Worm (Caenorhabditis elegans) whole organism, L1 larva: ENCODE results near the gene C15H11.11.
A peak's percentile ranks its signal among the peaks of the same experiment; 100 is the strongest.

Source experiments
- C04F5.9 ChIP-seq: sonication (generic microtip); optimal IDR thresholded peaks from 2 replicates; lab custom pipeline; 2016; ENCODE audit warnings: missing genetic modification characterization, missing compliant biosample characterization
- F16B12.6 ChIP-seq: fragments of 150-350 bp; optimal IDR thresholded peaks from 2 replicates; lab custom pipeline; 2014; ENCODE audit warnings: missing biosample characterization, missing genetic modification characterization
- Y116A8C.19 ChIP-seq: sonication (generic microtip); optimal IDR thresholded peaks from 2 replicates; lab custom pipeline; 2016; ENCODE audit warnings: missing compliant biosample characterization, missing genetic modification characterization, borderline replicate concordance
- blmp-1 ChIP-seq: fragments of 150-350 bp; optimal IDR thresholded peaks from 2 replicates; lab custom pipeline; 2014; ENCODE audit warnings: missing biosample characterization, missing genetic modification characterization
- ceh-63 ChIP-seq: fragments of 200-800 bp; sonication (Bioruptor generic); optimal IDR thresholded peaks from 2 replicates; lab custom pipeline; 2018; ENCODE audit warnings: mild to moderate bottlenecking, missing genetic modification characterization, missing compliant biosample characterization
- ceh-88 ChIP-seq: fragments of 200-800 bp; sonication (Bioruptor generic); IDR thresholded peaks from 2 replicates; pipeline ENCODE4 v1.3.6; 2022; ENCODE audit warnings: missing genetic modification characterization, missing compliant biosample characterization
- ceh-90 ChIP-seq: sonication (generic microtip); optimal IDR thresholded peaks from 2 replicates; lab custom pipeline; 2016; ENCODE audit warnings: missing genetic modification characterization, missing compliant biosample characterization
- dpl-1 ChIP-seq, 3 experiments: fragments of 150-350 bp in 2 of 3; sonication (generic microtip) in 1 of 3; optimal IDR thresholded peaks; 2 replicates each; lab custom pipeline; 2014 to 2017; ENCODE audit warnings: missing biosample characterization in 3 of 3, missing genetic modification characterization in 3 of 3, missing genetic modification reagents in 3 of 3
- efl-1 ChIP-seq, 4 experiments: fragments of 150-350 bp; optimal IDR thresholded peaks in 3 of 4; peaks in 1 of 4; 1 replicate in 1 of 4; 2 replicates in 3 of 4; lab custom pipeline; 2014; ENCODE audit warnings: missing biosample characterization in 2 of 4, missing genetic modification characterization in 2 of 4, missing genetic modification reagents in 2 of 4
- egl-13 ChIP-seq: sonication (generic microtip); optimal IDR thresholded peaks from 2 replicates; lab custom pipeline; 2016; ENCODE audit warnings: missing genotype, missing genetic modification reagents, missing genetic modification characterization, missing compliant biosample characterization
- fkh-4 ChIP-seq: sonication (generic microtip); optimal IDR thresholded peaks from 2 replicates; lab custom pipeline; 2016; ENCODE audit warnings: missing compliant biosample characterization, missing genetic modification characterization, borderline replicate concordance
- fkh-8 ChIP-seq: sonication (generic microtip); optimal IDR thresholded peaks from 2 replicates; lab custom pipeline; 2016; ENCODE audit warnings: mild to moderate bottlenecking, missing genetic modification characterization, missing compliant biosample characterization
- fos-1 ChIP-seq: fragments of 150-350 bp; optimal IDR thresholded peaks from 2 replicates; lab custom pipeline; 2014; ENCODE audit warnings: missing biosample characterization, missing genetic modification characterization
- grh-1 ChIP-seq: fragments of 200-800 bp; sonication (Bioruptor generic); IDR thresholded peaks from 2 replicates; pipeline ENCODE4 v1.3.6; 2022; ENCODE audit warnings: missing genetic modification reagents, missing genetic modification characterization, missing compliant biosample characterization
- hlh-4 ChIP-seq: sonication (generic microtip); optimal IDR thresholded peaks from 2 replicates; lab custom pipeline; 2016; ENCODE audit warnings: mild to moderate bottlenecking, missing genetic modification characterization, missing compliant biosample characterization
- hpl-2 ChIP-seq: fragments of 150-350 bp; optimal IDR thresholded peaks from 2 replicates; lab custom pipeline; 2014; ENCODE audit warnings: missing biosample characterization, missing genetic modification reagents, missing genetic modification characterization
- irx-1 ChIP-seq: sonication (generic microtip); optimal IDR thresholded peaks from 2 replicates; lab custom pipeline; 2016; ENCODE audit warnings: missing genetic modification characterization, missing compliant biosample characterization
- lin-14 ChIP-seq: fragments of 200-800 bp; sonication (Bioruptor generic); optimal IDR thresholded peaks from 2 replicates; lab custom pipeline; 2018; ENCODE audit warnings: mild to moderate bottlenecking, missing genetic modification characterization, moderate library complexity, missing compliant biosample characterization
- lir-3 ChIP-seq: sonication (generic microtip); optimal IDR thresholded peaks from 2 replicates; lab custom pipeline; 2016; ENCODE audit warnings: mild to moderate bottlenecking, missing genetic modification characterization, moderate library complexity, missing compliant biosample characterization; ENCODE audit not compliant: poor library complexity
- lsy-2 ChIP-seq, 2 experiments: fragments of 150-350 bp; optimal IDR thresholded peaks; 2 replicates each; lab custom pipeline; 2014; ENCODE audit warnings: missing biosample characterization in 2 of 2, missing genetic modification characterization in 2 of 2
- mab-9 ChIP-seq: fragments of 200-800 bp; sonication (Bioruptor generic); IDR thresholded peaks from 2 replicates; pipeline ENCODE4 v1.3.6; 2022; ENCODE audit warnings: missing genetic modification reagents, missing genetic modification characterization, missing compliant biosample characterization
- mdl-1 ChIP-seq, 2 experiments: fragments of 150-350 bp; optimal IDR thresholded peaks; 2 replicates each; lab custom pipeline; 2014 to 2017; ENCODE audit warnings: missing biosample characterization in 2 of 2, missing genetic modification characterization in 2 of 2, inconsistent platforms in 1 of 2
- mef-2 ChIP-seq: fragments of 150-350 bp; optimal IDR thresholded peaks from 2 replicates; lab custom pipeline; 2014; ENCODE audit warnings: missing biosample characterization, missing genetic modification characterization
- mep-1 ChIP-seq: fragments of 150-350 bp; optimal IDR thresholded peaks from 2 replicates; lab custom pipeline; 2014; ENCODE audit warnings: missing biosample characterization, missing genetic modification characterization
- nhr-11 ChIP-seq: fragments of 150-350 bp; optimal IDR thresholded peaks from 2 replicates; lab custom pipeline; 2014; ENCODE audit warnings: missing biosample characterization, missing genetic modification characterization
- nhr-12 ChIP-seq: sonication (generic microtip); optimal IDR thresholded peaks from 2 replicates; lab custom pipeline; 2017; ENCODE audit warnings: missing biosample characterization, missing genetic modification characterization
- nhr-20 ChIP-seq: sonication (generic microtip); optimal IDR thresholded peaks from 2 replicates; lab custom pipeline; 2016; ENCODE audit warnings: mild to moderate bottlenecking, missing genetic modification characterization, missing compliant biosample characterization
- nhr-28 ChIP-seq: fragments of 150-350 bp; optimal IDR thresholded peaks from 2 replicates; lab custom pipeline; 2014; ENCODE audit warnings: missing biosample characterization, missing genetic modification characterization
- nhr-71 ChIP-seq: sonication (generic microtip); optimal IDR thresholded peaks from 2 replicates; lab custom pipeline; 2016; ENCODE audit warnings: mild to moderate bottlenecking, missing genetic modification characterization, moderate library complexity, missing compliant biosample characterization
- nhr-76 ChIP-seq: sonication (generic microtip); optimal IDR thresholded peaks from 2 replicates; lab custom pipeline; 2017; ENCODE audit warnings: missing biosample characterization, missing genetic modification characterization
- nhr-77 ChIP-seq: fragments of 150-350 bp; optimal IDR thresholded peaks from 2 replicates; lab custom pipeline; 2014; ENCODE audit warnings: missing biosample characterization, missing genetic modification characterization
- pag-3 ChIP-seq: sonication (generic microtip); optimal IDR thresholded peaks from 2 replicates; lab custom pipeline; 2017; ENCODE audit warnings: missing genetic modification characterization, mild to moderate bottlenecking, missing compliant biosample characterization, antibody characterized with exemption, borderline replicate concordance; ENCODE audit not compliant: insufficient read depth
- skn-1 ChIP-seq: fragments of 150-350 bp; optimal IDR thresholded peaks from 2 replicates; lab custom pipeline; 2014; ENCODE audit warnings: missing biosample characterization, missing genetic modification characterization
- snpc-4 ChIP-seq: fragments of 150-350 bp; optimal IDR thresholded peaks from 2 replicates; lab custom pipeline; 2014; ENCODE audit warnings: missing biosample characterization, missing genetic modification characterization
- snu-23 ChIP-seq: sonication (generic microtip); optimal IDR thresholded peaks from 2 replicates; lab custom pipeline; 2016; ENCODE audit warnings: missing genetic modification characterization, missing compliant biosample characterization
- sup-37 ChIP-seq: fragments of 200-800 bp; sonication (Bioruptor generic); optimal IDR thresholded peaks from 2 replicates; lab custom pipeline; 2018; ENCODE audit warnings: mild to moderate bottlenecking, missing genetic modification characterization, missing compliant biosample characterization
- swsn-7 ChIP-seq: sonication (generic microtip); optimal IDR thresholded peaks from 2 replicates; lab custom pipeline; 2016; ENCODE audit warnings: missing genetic modification characterization, missing compliant biosample characterization
- tbx-2 ChIP-seq: sonication (generic microtip); optimal IDR thresholded peaks from 2 replicates; lab custom pipeline; 2016; ENCODE audit warnings: missing genetic modification characterization, missing compliant biosample characterization
- unc-130 ChIP-seq: fragments of 150-350 bp; optimal IDR thresholded peaks from 2 replicates; lab custom pipeline; 2017; ENCODE audit warnings: missing biosample characterization, missing genetic modification characterization, inconsistent platforms
- vab-15 ChIP-seq: sonication (generic microtip); optimal IDR thresholded peaks from 2 replicates; lab custom pipeline; 2017; ENCODE audit warnings: missing genotype, mild to moderate bottlenecking, missing genetic modification characterization, missing compliant biosample characterization
- xbp-1 ChIP-seq: sonication (generic microtip); optimal IDR thresholded peaks from 2 replicates; lab custom pipeline; 2016; ENCODE audit warnings: missing genetic modification characterization, missing compliant biosample characterization
- zip-4 ChIP-seq: fragments of 200-800 bp; sonication (Bioruptor generic); optimal IDR thresholded peaks from 2 replicates; lab custom pipeline; 2018; ENCODE audit warnings: mild to moderate bottlenecking, missing genetic modification characterization, moderate library complexity, missing compliant biosample characterization
- ztf-4 ChIP-seq: fragments of 150-350 bp; optimal IDR thresholded peaks from 2 replicates; lab custom pipeline; 2014; ENCODE audit warnings: missing biosample characterization, missing genetic modification characterization

Gene C15H11.11

DNA sequence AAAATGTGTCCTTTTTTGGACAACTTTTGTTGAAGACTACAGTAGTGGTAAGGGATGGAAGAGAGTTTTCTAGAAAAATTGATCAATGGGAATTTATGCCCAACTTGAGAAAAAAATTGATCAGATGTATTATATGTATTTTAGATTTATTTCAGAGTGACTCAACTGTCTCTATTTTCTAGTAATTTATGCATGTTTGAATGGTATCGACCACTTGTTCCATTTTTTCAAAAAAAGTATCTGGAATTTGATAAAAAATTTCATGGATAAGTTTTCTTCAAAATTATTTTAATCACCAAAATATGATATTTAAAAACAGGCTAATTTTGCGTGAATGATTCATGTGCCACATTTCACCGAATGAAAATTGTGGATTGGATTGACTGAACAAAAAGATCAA, 23.5 kb upstream of the C15H11.11 start, which contains the start of gene C15H11.10:
TSS of gene C15H11.10 (plus strand) at position 301 of the 400 bp plus-strand sequence.
- TF ChIP-seq swsn-7 (tag; lab: Kevin White, UChicago) (no peak), sup-37 (GFP tag; lab: Kevin White, UChicago) (no peak), fkh-4 (tag; lab: Kevin White, UChicago) (no peak), zip-4 (GFP tag; lab: Kevin White, UChicago) (no peak), hlh-4 (tag; lab: Kevin White, UChicago) (no peak), snu-23 (GFP tag; lab: Kevin White, UChicago) (no peak)

DNA sequence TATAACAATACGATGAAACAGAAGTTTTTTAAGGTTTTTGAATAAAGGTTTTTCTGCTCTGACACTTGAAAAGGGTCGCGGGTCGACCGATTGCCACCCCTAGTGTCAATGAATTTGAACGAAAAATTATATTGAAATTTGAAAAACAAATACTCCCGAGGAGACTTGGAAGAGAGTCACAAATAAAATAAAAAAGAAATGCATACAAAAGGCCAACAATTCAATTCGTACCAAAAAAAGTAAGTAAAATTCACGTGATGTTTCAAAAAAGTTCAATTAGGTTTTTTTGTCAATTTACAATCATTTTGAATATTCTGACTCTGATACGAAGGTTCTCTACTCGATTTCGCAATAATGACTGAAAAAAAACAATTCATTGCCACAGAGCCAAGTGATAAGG, 21.8 kb upstream of the C15H11.11 start, which contains the start of gene C15H11.1:
TSS of gene C15H11.1 (plus strand) at position 301 of the 400 bp plus-strand sequence.
- TF ChIP-seq skn-1 (tag; lab: Kevin White, UChicago) (no peak), lsy-2 (tag; optimal IDR thresholded peaks at IDR 0.05; lab: Kevin White, UChicago) (no peak), efl-1 (optimal IDR thresholded peaks at IDR 0.05; lab: Kevin White, UChicago) (no peak), efl-1 (GFP tag; optimal IDR thresholded peaks at IDR 0.05 in 1 of 2; lab: Kevin White, UChicago) (no peak), xbp-1 (tag; lab: Kevin White, UChicago) (no peak), irx-1 (tag; lab: Kevin White, UChicago) (no peak), snpc-4 (tag; lab: Kevin White, UChicago) (no peak), nhr-11 (no peak), ceh-90 (tag; lab: Kevin White, UChicago) (no peak), C04F5.9 (tag; lab: Kevin White, UChicago) (no peak)

DNA sequence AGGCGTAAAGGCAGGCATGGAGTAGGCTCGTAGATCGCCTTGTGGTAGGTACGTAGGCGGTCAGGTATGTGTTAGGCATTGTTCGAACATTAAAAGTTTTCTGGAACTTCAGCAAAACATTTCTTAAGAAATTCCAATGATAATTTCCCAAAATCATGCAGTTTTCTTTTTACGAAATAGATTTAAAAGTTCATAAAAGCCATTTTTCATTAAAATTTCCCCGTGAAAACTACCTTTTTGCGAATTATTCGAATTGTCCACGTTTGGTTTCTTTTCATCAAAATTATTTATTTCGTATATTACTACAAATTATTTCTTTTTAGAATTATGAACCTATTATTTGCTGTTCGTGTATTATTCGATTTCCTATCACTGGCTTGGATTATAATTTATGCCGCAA, 20.6 kb upstream of the C15H11.11 start, which contains the start of gene C15H11.13:
TSS of gene C15H11.13 (plus strand) at position 301 of the 400 bp plus-strand sequence.
- TF ChIP-seq nhr-28 (tag; lab: Kevin White, UChicago): no peak
- TF ChIP-seq swsn-7 (tag; lab: Kevin White, UChicago): no peak
- TF ChIP-seq egl-13: no peak
- TF ChIP-seq mef-2 (tag; lab: Kevin White, UChicago): no peak
- TF ChIP-seq lsy-2 (tag; optimal IDR thresholded peaks at IDR 0.05; lab: Kevin White, UChicago): no peak
- no peak for TF ChIP-seq snpc-4 (tag; lab: Kevin White, UChicago)
- no peak for TF ChIP-seq grh-1 (GFP tag; lab: Robert Waterston, UW)
- no peak for TF ChIP-seq vab-15 (tag; lab: Kevin White, UChicago)
- no peak for TF ChIP-seq ceh-63 (GFP tag; lab: Kevin White, UChicago)
- no peak for TF ChIP-seq blmp-1

DNA sequence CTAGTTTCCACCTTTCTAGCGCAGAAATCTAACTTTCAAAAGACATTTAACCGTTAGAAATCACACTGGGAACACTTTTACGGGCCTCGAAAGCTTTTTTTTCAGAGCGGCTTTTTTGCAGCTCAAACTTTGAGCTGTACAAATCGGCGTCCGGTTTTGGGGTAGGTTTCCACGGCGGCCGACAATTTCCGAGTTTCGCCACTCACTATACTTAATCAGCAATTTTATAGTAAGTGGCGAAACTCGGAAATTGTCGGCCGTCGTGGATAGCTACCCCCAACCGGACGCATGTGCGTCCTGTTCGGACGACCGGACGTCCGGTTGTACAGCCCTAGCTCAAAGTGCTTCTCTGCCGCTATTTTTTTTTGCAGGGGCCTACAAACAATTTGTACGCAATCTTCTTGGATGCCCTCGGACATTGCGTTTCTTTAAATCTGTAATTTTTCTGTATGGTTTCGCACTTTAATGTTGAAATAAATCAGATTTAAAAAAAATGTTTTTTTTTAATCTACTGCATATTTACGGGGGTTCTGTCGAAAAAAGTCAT, 19.1 kb upstream of the C15H11.11 start:
- no peak for TF ChIP-seq pag-3
- TF ChIP-seq lir-3 (tag; lab: Kevin White, UChicago): no peak
- no peak for TF ChIP-seq nhr-77 (tag; lab: Kevin White, UChicago)
- TF ChIP-seq dpl-1 (GFP tag; optimal IDR thresholded peaks at IDR 0.05; lab: Kevin White, UChicago): no peak
- TF ChIP-seq sup-37 (GFP tag; lab: Kevin White, UChicago): no peak
- TF ChIP-seq hlh-4 (tag; lab: Kevin White, UChicago): no peak
- TF ChIP-seq nhr-20 (tag; lab: Kevin White, UChicago): no peak
- no peak for TF ChIP-seq fkh-8 (tag; lab: Kevin White, UChicago)
- TF ChIP-seq xbp-1 (tag; lab: Kevin White, UChicago): no peak
- no peak for TF ChIP-seq ceh-88 (GFP tag; lab: Robert Waterston, UW)
- no peak for TF ChIP-seq C04F5.9 (tag; lab: Kevin White, UChicago)
- TF ChIP-seq Y116A8C.19 (tag; lab: Kevin White, UChicago): no peak
- TF ChIP-seq unc-130 (tag; lab: Kevin White, UChicago): no peak
- TF ChIP-seq, all 84 proteins: peak for 0

DNA sequence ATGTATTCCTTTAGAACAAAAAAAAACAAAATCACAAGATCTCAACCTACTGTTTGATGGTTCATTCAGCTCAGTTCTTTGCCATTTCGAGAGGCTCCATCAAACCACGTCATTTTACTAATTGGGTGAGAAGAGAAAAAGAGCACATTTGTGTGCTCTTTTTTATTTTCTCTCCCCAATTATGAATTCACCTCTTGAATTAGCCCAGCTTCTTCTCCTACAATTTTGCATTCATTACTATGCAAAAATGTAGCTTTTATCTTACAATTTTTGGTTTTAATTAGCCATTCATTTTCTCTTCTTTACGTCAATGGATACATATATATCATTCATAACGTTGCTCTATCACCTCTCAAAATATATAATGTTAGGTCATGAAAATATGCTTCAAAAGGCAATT, 9.7 kb upstream of the C15H11.11 start:
- TF ChIP-seq skn-1 (tag; lab: Kevin White, UChicago): no peak
- TF ChIP-seq nhr-12 (tag; lab: Kevin White, UChicago): no peak
- TF ChIP-seq lsy-2 (tag; optimal IDR thresholded peaks at IDR 0.05; lab: Kevin White, UChicago): no peak
- TF ChIP-seq nhr-76 (tag; lab: Kevin White, UChicago): no peak
- no peak for TF ChIP-seq ztf-4 (tag; lab: Kevin White, UChicago)
- peak; percentile 11 for TF ChIP-seq nhr-71
- TF ChIP-seq fos-1: no peak
- peak; percentile 48 for TF ChIP-seq lin-14 (GFP tag; lab: Kevin White, UChicago)
- no peak for TF ChIP-seq mdl-1 (tag; optimal IDR thresholded peaks at IDR 0.05; lab: Kevin White, UChicago)
- TF ChIP-seq swsn-7 (tag; lab: Kevin White, UChicago): no peak
- no peak for TF ChIP-seq Y116A8C.19 (tag; lab: Kevin White, UChicago)
- TF ChIP-seq C04F5.9 (tag; lab: Kevin White, UChicago): no peak
- TF ChIP-seq tbx-2: no peak
- no peak for TF ChIP-seq hpl-2 (GFP tag; lab: Kevin White, UChicago)
- TF ChIP-seq mep-1 (tag; lab: Kevin White, UChicago): no peak
- no peak for TF ChIP-seq F16B12.6
- TF ChIP-seq mab-9 (GFP tag; lab: Robert Waterston, UW): no peak
- no peak for TF ChIP-seq pag-3
